Fruit fly (Drosophila melanogaster): ENCODE measurements around the gene anox.
A peak's percentile ranks its signal among the peaks of the same experiment; 100 is the strongest.

DNA sequence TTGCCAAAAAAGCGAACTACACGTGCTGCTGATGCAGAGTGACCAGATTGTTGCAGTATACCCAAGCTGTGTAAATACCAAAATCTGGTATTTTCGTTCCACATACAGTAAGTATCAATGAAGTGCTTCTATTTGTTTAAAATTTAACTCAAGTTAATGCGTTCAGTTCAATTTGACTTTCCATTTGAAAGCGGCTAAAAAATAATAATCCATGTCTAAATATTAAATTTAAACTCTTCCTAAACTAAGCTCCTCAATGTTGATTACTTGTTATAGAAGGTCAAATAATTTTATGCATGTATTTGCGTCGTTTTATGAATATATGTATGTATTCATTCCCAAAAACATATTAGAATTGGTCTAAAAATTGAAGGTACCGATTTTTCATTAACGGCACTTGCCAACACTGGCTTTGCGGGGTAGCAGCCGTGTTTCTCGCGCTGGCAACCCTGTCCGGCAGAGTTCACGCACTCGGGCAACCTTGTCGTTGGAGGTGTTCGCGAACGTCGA, 30.8 kb upstream of the anox start, which contains the start of the genes peng and sol:
- TF ChIP-seq Eip93F (GFP tag; optimal IDR thresholded peaks at IDR 0.05) (no peak), CG4318 (GFP tag; optimal IDR thresholded peaks at IDR 0.05) (no peak), topi (GFP tag; optimal IDR thresholded peaks at IDR 0.05) (peak; percentile 79), dsx (GFP tag; optimal IDR thresholded peaks at IDR 0.05; ENCODE audit: poor library complexity, severe bottlenecking) (peak; percentile 67), svp (GFP tag) (peak; percentile 91), Sox102F (GFP tag; optimal IDR thresholded peaks at IDR 0.05) (peak; percentile 72), CG6854 (GFP tag; optimal IDR thresholded peaks at IDR 0.05) (no peak), Met (GFP tag; optimal IDR thresholded peaks at IDR 0.05) (peak; percentile 81), CG6276 (GFP tag; optimal IDR thresholded peaks at IDR 0.05) (no peak)

Measured in whole organism, prepupa.